Worm (Caenorhabditis elegans) whole organism, L4 larva: ENCODE results near the gene shn-1.

ENCODE experiments used
- D1046.2 ChIP-seq: fragments of 200-800 bp; sonication (Bioruptor generic); IDR thresholded peaks from 2 replicates; pipeline ENCODE4 v1.3.6; 2022; ENCODE audit warnings: missing genetic modification characterization, missing compliant biosample characterization
- F10B5.3 ChIP-seq: sonication (generic microtip); optimal IDR thresholded peaks from 2 replicates; lab custom pipeline; 2016; ENCODE audit warnings: mild to moderate bottlenecking, missing genetic modification characterization, missing compliant biosample characterization
- F37D6.2 ChIP-seq: sonication (generic microtip); optimal IDR thresholded peaks from 2 replicates; lab custom pipeline; 2016; ENCODE audit warnings: mild to moderate bottlenecking, missing genetic modification characterization, missing compliant biosample characterization
- R02D3.7 ChIP-seq: fragments of 150-350 bp; sonication (generic microtip); optimal IDR thresholded peaks from 3 replicates; lab custom pipeline; 2014; ENCODE audit warnings: missing biosample characterization, missing genetic modification characterization
- T26A8.4 ChIP-seq: fragments of 200-800 bp; sonication (Bioruptor generic); IDR thresholded peaks from 2 replicates; pipeline ENCODE4 v1.3.6; 2022; ENCODE audit warnings: missing genetic modification characterization, missing compliant biosample characterization
- Y105C5A.15 ChIP-seq: fragments of 200-800 bp; sonication (Bioruptor generic); IDR thresholded peaks from 2 replicates; pipeline ENCODE4 v1.3.6; 2022; ENCODE audit warnings: missing genetic modification characterization, missing compliant biosample characterization
- Y48G9A.11 ChIP-seq: fragments of 200-800 bp; sonication (Bioruptor generic); IDR thresholded peaks from 2 replicates; pipeline ENCODE4 v1.3.6; 2022; ENCODE audit warnings: missing genetic modification reagents, missing genetic modification characterization, missing compliant biosample characterization
- aha-1 ChIP-seq: fragments of 150-350 bp; peaks from one replicate; lab custom pipeline; 2014; ENCODE audit warnings: missing biosample characterization, missing genetic modification characterization
- aly-2 ChIP-seq: sonication (generic microtip); optimal IDR thresholded peaks from 2 replicates; lab custom pipeline; 2018; ENCODE audit warnings: missing biosample characterization, missing genetic modification characterization
- ceh-28 ChIP-seq: fragments of 150-350 bp; optimal IDR thresholded peaks from 2 replicates; lab custom pipeline; 2014; ENCODE audit warnings: missing biosample characterization, missing genetic modification reagents, missing genetic modification characterization
- ceh-32 ChIP-seq: sonication (generic microtip); optimal IDR thresholded peaks from 2 replicates; lab custom pipeline; 2016; ENCODE audit warnings: mild to moderate bottlenecking, missing genetic modification characterization, missing compliant biosample characterization; ENCODE audit not compliant: poor library complexity
- ceh-62 ChIP-seq: sonication (generic microtip); optimal IDR thresholded peaks from 2 replicates; lab custom pipeline; 2017; ENCODE audit warnings: missing biosample characterization, missing genetic modification characterization
- ceh-82 ChIP-seq: sonication (generic microtip); optimal IDR thresholded peaks from 2 replicates; lab custom pipeline; 2017; ENCODE audit warnings: missing biosample characterization, missing genetic modification characterization
- ces-1 ChIP-seq: fragments of 150-350 bp; sonication (generic microtip); optimal IDR thresholded peaks from 4 replicates; lab custom pipeline; 2014; ENCODE audit warnings: missing biosample characterization, missing genetic modification reagents, missing genetic modification characterization
- cey-2 ChIP-seq: sonication (generic microtip); optimal IDR thresholded peaks from 3 replicates; lab custom pipeline; 2017; ENCODE audit warnings: missing genetic modification characterization, mild to moderate bottlenecking, missing compliant biosample characterization, antibody characterized with exemption, borderline replicate concordance; ENCODE audit not compliant: insufficient read depth
- ctbp-1 ChIP-seq: fragments of 200-800 bp; sonication (Bioruptor generic); IDR thresholded peaks from 2 replicates; pipeline ENCODE4 v1.3.6; 2022; ENCODE audit warnings: missing genetic modification reagents, missing genetic modification characterization, missing compliant biosample characterization
- daf-12 ChIP-seq: fragments of 150-350 bp; optimal IDR thresholded peaks from 2 replicates; lab custom pipeline; 2014; ENCODE audit warnings: missing biosample characterization, missing genetic modification reagents, missing genetic modification characterization
- daf-19 ChIP-seq: fragments of 200-800 bp; sonication (Bioruptor generic); conservative IDR thresholded peaks from 2 replicates; pipeline ENCODE4 v1.3.6; 2022; ENCODE audit warnings: missing genetic modification characterization, missing compliant biosample characterization
- dmd-6 ChIP-seq: fragments of 200-800 bp; sonication (Bioruptor generic); IDR thresholded peaks from 2 replicates; pipeline ENCODE4 v1.3.6; 2022; ENCODE audit warnings: missing genetic modification reagents, missing genetic modification characterization, missing compliant biosample characterization
- dmd-9 ChIP-seq: fragments of 200-800 bp; sonication (Bioruptor generic); IDR thresholded peaks from 2 replicates; pipeline ENCODE4 v1.3.6; 2022; ENCODE audit warnings: missing genetic modification reagents, missing genetic modification characterization, missing compliant biosample characterization
- dpl-1 ChIP-seq: fragments of 150-350 bp; optimal IDR thresholded peaks from 2 replicates; lab custom pipeline; 2014; ENCODE audit warnings: missing biosample characterization, missing genetic modification reagents, missing genetic modification characterization
- dve-1 ChIP-seq: sonication (generic microtip); optimal IDR thresholded peaks from 2 replicates; lab custom pipeline; 2017; ENCODE audit warnings: antibody characterized with exemption, mild to moderate bottlenecking, missing genetic modification characterization, missing compliant biosample characterization; ENCODE audit not compliant: insufficient read depth
- fkh-10 ChIP-seq: fragments of 150-350 bp; optimal IDR thresholded peaks from 2 replicates; lab custom pipeline; 2014; ENCODE audit warnings: missing biosample characterization, missing genetic modification reagents, missing genetic modification characterization
- gei-8 ChIP-seq: fragments of 200-800 bp; sonication (Bioruptor generic); optimal IDR thresholded peaks from 2 replicates; lab custom pipeline; 2018; ENCODE audit warnings: mild to moderate bottlenecking, missing genetic modification characterization, missing compliant biosample characterization
- hlh-11 ChIP-seq: fragments of 200-800 bp; sonication (Bioruptor generic); optimal IDR thresholded peaks from 2 replicates; lab custom pipeline; 2018; ENCODE audit warnings: mild to moderate bottlenecking, missing genetic modification characterization, missing compliant biosample characterization
- hlh-30 ChIP-seq: sonication (generic microtip); optimal IDR thresholded peaks from 2 replicates; lab custom pipeline; 2017; ENCODE audit warnings: antibody characterized with exemption, mild to moderate bottlenecking, missing genetic modification characterization, missing compliant biosample characterization; ENCODE audit not compliant: insufficient read depth
- jun-1 ChIP-seq: fragments of 150-350 bp; optimal IDR thresholded peaks from 2 replicates; lab custom pipeline; 2014; ENCODE audit warnings: missing biosample characterization, missing genetic modification reagents, missing genetic modification characterization
- lin-1 ChIP-seq: fragments of 200-800 bp; sonication (Bioruptor generic); IDR thresholded peaks from 2 replicates; pipeline ENCODE4 v1.3.6; 2022; ENCODE audit warnings: missing genetic modification reagents, missing genetic modification characterization, missing compliant biosample characterization
- lin-39 ChIP-seq: fragments of 150-350 bp; optimal IDR thresholded peaks from 2 replicates; lab custom pipeline; 2014; ENCODE audit warnings: missing biosample characterization, missing genetic modification reagents, missing genetic modification characterization
- lir-3 ChIP-seq: sonication (generic microtip); optimal IDR thresholded peaks from 2 replicates; lab custom pipeline; 2016; ENCODE audit warnings: mild to moderate bottlenecking, missing genetic modification characterization, missing compliant biosample characterization
- lsy-2 ChIP-seq, 2 experiments: fragments of 150-350 bp in 1 of 2; sonication (generic microtip) in 1 of 2; optimal IDR thresholded peaks; 2 replicates each; lab custom pipeline; 2014 to 2017; ENCODE audit warnings: missing biosample characterization in 2 of 2, missing genetic modification characterization in 2 of 2
- mep-1 ChIP-seq: fragments of 150-350 bp; sonication (generic microtip); optimal IDR thresholded peaks from 3 replicates; lab custom pipeline; 2014; ENCODE audit warnings: missing biosample characterization, missing genetic modification characterization
- nhr-10 ChIP-seq: fragments of 150-350 bp; optimal IDR thresholded peaks from 2 replicates; lab custom pipeline; 2014; ENCODE audit warnings: missing biosample characterization, missing genetic modification characterization
- nhr-111 ChIP-seq: fragments of 200-800 bp; sonication (Bioruptor generic); optimal IDR thresholded peaks from 2 replicates; lab custom pipeline; 2018; ENCODE audit warnings: mild to moderate bottlenecking, missing genetic modification characterization, missing compliant biosample characterization
- nhr-237 ChIP-seq: sonication (generic microtip); optimal IDR thresholded peaks from 2 replicates; lab custom pipeline; 2017; ENCODE audit warnings: missing biosample characterization, missing genetic modification characterization
- nhr-25 ChIP-seq: sonication (generic microtip); optimal IDR thresholded peaks from 2 replicates; lab custom pipeline; 2017; ENCODE audit warnings: missing genetic modification characterization, mild to moderate bottlenecking, missing compliant biosample characterization, antibody characterized with exemption, moderate library complexity, borderline replicate concordance; ENCODE audit not compliant: insufficient read depth
- nhr-28 ChIP-seq: fragments of 150-350 bp; optimal IDR thresholded peaks from 2 replicates; lab custom pipeline; 2014; ENCODE audit warnings: missing biosample characterization, missing genetic modification characterization
- nhr-41 ChIP-seq: fragments of 200-800 bp; sonication (Bioruptor generic); IDR thresholded peaks from 2 replicates; pipeline ENCODE4 v1.3.6; 2022; ENCODE audit warnings: missing genetic modification reagents, missing genetic modification characterization, missing compliant biosample characterization
- nhr-6 ChIP-seq: fragments of 150-350 bp; optimal IDR thresholded peaks from 2 replicates; lab custom pipeline; 2014; ENCODE audit warnings: missing biosample characterization, missing genetic modification characterization
- nhr-76 ChIP-seq: fragments of 150-350 bp; optimal IDR thresholded peaks from 2 replicates; lab custom pipeline; 2014; ENCODE audit warnings: missing biosample characterization, missing genetic modification characterization
- nhr-77 ChIP-seq: fragments of 150-350 bp; optimal IDR thresholded peaks from 2 replicates; lab custom pipeline; 2014; ENCODE audit warnings: missing biosample characterization, missing genetic modification characterization
- rbr-2 ChIP-seq: sonication (generic microtip); optimal IDR thresholded peaks from 2 replicates; lab custom pipeline; 2016; ENCODE audit warnings: missing genotype, missing genetic modification characterization, missing compliant biosample characterization
- saeg-2 ChIP-seq: fragments of 200-800 bp; sonication (Bioruptor generic); IDR thresholded peaks from 2 replicates; pipeline ENCODE4 v1.3.6; 2022; ENCODE audit warnings: missing genetic modification reagents, missing genetic modification characterization, missing compliant biosample characterization
- snpc-4 ChIP-seq: fragments of 150-350 bp; optimal IDR thresholded peaks from 2 replicates; lab custom pipeline; 2014; ENCODE audit warnings: missing biosample characterization, missing genetic modification characterization
- spr-3 ChIP-seq: fragments of 200-800 bp; sonication (Bioruptor generic); optimal IDR thresholded peaks from 2 replicates; lab custom pipeline; 2018; ENCODE audit warnings: mild to moderate bottlenecking, missing genetic modification characterization, missing compliant biosample characterization
- tag-97 ChIP-seq: fragments of 200-800 bp; sonication (Bioruptor generic); IDR thresholded peaks from 2 replicates; pipeline ENCODE4 v1.3.6; 2022; ENCODE audit warnings: missing genetic modification characterization, missing compliant biosample characterization
- zag-1 ChIP-seq: fragments of 150-350 bp; optimal IDR thresholded peaks from 2 replicates; lab custom pipeline; 2014; ENCODE audit warnings: missing biosample characterization, missing genetic modification characterization
- zfp-2 ChIP-seq: sonication (generic microtip); optimal IDR thresholded peaks from 2 replicates; lab custom pipeline; 2016; ENCODE audit warnings: mild to moderate bottlenecking, missing genetic modification characterization, missing compliant biosample characterization
- zip-2 ChIP-seq: fragments of 150-350 bp; optimal IDR thresholded peaks from 2 replicates; lab custom pipeline; 2014; ENCODE audit warnings: missing biosample characterization, missing genetic modification characterization

Gene shn-1

ce11 chrII:11349892-11350291, 40.9 kb downstream of the shn-1 start, which contains the start of gene dph-5:
Gene dph-5, plus strand, starts transcription at chrII:11350192.
- peak; percentile 23 for TF ChIP-seq aha-1 (tag; lab: Kevin White, UChicago)
- TF ChIP-seq dve-1 (tag; lab: Kevin White, UChicago): no peak
- TF ChIP-seq rbr-2 (tag; lab: Kevin White, UChicago): no peak

- TF ChIP-seq gei-8 (GFP tag; lab: Kevin White, UChicago) (no peak), nhr-76 (tag; lab: Kevin White, UChicago) (no peak), nhr-77 (tag; lab: Kevin White, UChicago) (no peak), nhr-10 (tag; lab: Kevin White, UChicago) (no peak), mep-1 (tag; lab: Kevin White, UChicago) (peak; percentile 71), daf-19 (GFP tag; lab: Robert Waterston, UW) (no peak), ceh-28 (tag; lab: Kevin White, UChicago) (no peak), D1046.2 (GFP tag; lab: Robert Waterston, UW) (no peak), lin-1 (GFP tag; lab: Robert Waterston, UW) (no peak), cey-2 (no peak), nhr-111 (no peak), T26A8.4 (no peak), hlh-11 (peak; percentile 70), Y48G9A.11 (GFP tag; lab: Robert Waterston, UW) (no peak), fkh-10 (peak; percentile 76), ceh-62 (no peak), dpl-1 (GFP tag; lab: Kevin White, UChicago) (peak; percentile 77), F10B5.3 (tag; lab: Kevin White, UChicago) (no peak), ceh-32 (no peak), snpc-4 (tag; lab: Kevin White, UChicago) (no peak), tag-97 (no peak), ctbp-1 (GFP tag; lab: Robert Waterston, UW) (peak; percentile 50; the same call in 1 of the 2 replicates), aly-2 (tag; lab: Kevin White, UChicago) (no peak), dmd-9 (GFP tag; lab: Robert Waterston, UW) (no peak), lin-39 (no peak), lsy-2 (tag; optimal IDR thresholded peaks at IDR 0.05; lab: Kevin White, UChicago) (peak; percentile 39 to 82), R02D3.7 (tag; lab: Kevin White, UChicago) (no peak), lir-3 (tag; lab: Kevin White, UChicago) (no peak), hlh-30 (tag; lab: Kevin White, UChicago) (peak; percentile 90), spr-3 (GFP tag; lab: Kevin White, UChicago) (no peak), zip-2 (tag; lab: Kevin White, UChicago) (no peak), rbr-2 (tag; lab: Kevin White, UChicago) (peak; percentile 62), nhr-28 (tag; lab: Kevin White, UChicago) (peak; percentile 15), daf-12 (no peak), zag-1 (no peak), nhr-41 (GFP tag; lab: Robert Waterston, UW) (no peak), nhr-6 (no peak), nhr-237 (tag; lab: Kevin White, UChicago) (no peak), dmd-6 (GFP tag; lab: Robert Waterston, UW) (peak; percentile 47), F37D6.2 (tag; lab: Kevin White, UChicago) (peak; percentile 45), nhr-25 (tag; lab: Kevin White, UChicago) (no peak), saeg-2 (GFP tag; lab: Robert Waterston, UW) (no peak), jun-1 (no peak), Y105C5A.15 (no peak), ceh-82 (tag; lab: Kevin White, UChicago) (no peak), ces-1 (GFP tag; lab: Kevin White, UChicago) (peak; percentile 63), zfp-2 (tag; lab: Kevin White, UChicago) (no peak)
Measured at ce11 chrII:11347878-11348556, 42.7 kb downstream of the shn-1 start, which contains the start of the genes B0491.6 and pigm-1. Gene B0491.6, minus strand, starts transcription at chrII:11348343. Gene pigm-1, plus strand, starts transcription at chrII:11348445.
